Worm (Caenorhabditis elegans) whole organism, L2 larva: ENCODE measurements around the gene zig-11.

Experiments
- C34F6.9 ChIP-seq: fragments of 150-350 bp; optimal IDR thresholded peaks from 2 replicates; lab custom pipeline; 2014; ENCODE audit warnings: missing biosample characterization, missing genetic modification characterization
- F13H6.1 ChIP-seq: sonication (generic microtip); optimal IDR thresholded peaks from 2 replicates; lab custom pipeline; 2016; ENCODE audit warnings: missing genetic modification characterization, missing compliant biosample characterization
- ZK546.5 ChIP-seq: sonication (generic microtip); optimal IDR thresholded peaks from 2 replicates; lab custom pipeline; 2017; ENCODE audit warnings: missing biosample characterization, missing genetic modification characterization
- alr-1 ChIP-seq: fragments of 150-350 bp; optimal IDR thresholded peaks from 2 replicates; lab custom pipeline; 2014; ENCODE audit warnings: missing biosample characterization, missing genetic modification characterization
- aly-2 ChIP-seq: fragments of 150-350 bp; optimal IDR thresholded peaks from 2 replicates; lab custom pipeline; 2014; ENCODE audit warnings: missing biosample characterization, missing genetic modification characterization
- ama-1 ChIP-seq: fragments of 150-350 bp; optimal IDR thresholded peaks from 2 replicates; lab custom pipeline; 2018; ENCODE audit warnings: inconsistent platforms
- blmp-1 ChIP-seq: sonication (generic microtip); optimal IDR thresholded peaks from 2 replicates; lab custom pipeline; 2017; ENCODE audit warnings: missing genetic modification characterization, mild to moderate bottlenecking, missing compliant biosample characterization, antibody characterized with exemption, moderate library complexity; ENCODE audit not compliant: insufficient read depth
- ceh-16 ChIP-seq: fragments of 150-350 bp; optimal IDR thresholded peaks from 2 replicates; lab custom pipeline; 2014; ENCODE audit warnings: missing biosample characterization, missing genetic modification characterization
- ceh-82 ChIP-seq: fragments of 150-350 bp; optimal IDR thresholded peaks from 2 replicates; lab custom pipeline; 2014; ENCODE audit warnings: missing biosample characterization, missing genetic modification characterization
- crh-2 ChIP-seq: sonication (generic microtip); optimal IDR thresholded peaks from 2 replicates; lab custom pipeline; 2017; ENCODE audit warnings: missing biosample characterization, missing genetic modification characterization
- egl-27 ChIP-seq: sonication (generic microtip); optimal IDR thresholded peaks from 3 replicates; lab custom pipeline; 2017; ENCODE audit warnings: missing biosample characterization, missing genetic modification reagents, missing genetic modification characterization
- elt-1 ChIP-seq: fragments of 150-350 bp; optimal IDR thresholded peaks from 2 replicates; lab custom pipeline; 2014; ENCODE audit warnings: missing biosample characterization, missing genetic modification characterization
- gmeb-1 ChIP-seq: fragments of 150-350 bp; optimal IDR thresholded peaks from 2 replicates; lab custom pipeline; 2014; ENCODE audit warnings: missing biosample characterization, missing genetic modification characterization
- lin-13 ChIP-seq: fragments of 150-350 bp; optimal IDR thresholded peaks from 2 replicates; lab custom pipeline; 2014; ENCODE audit warnings: missing biosample characterization, missing genetic modification reagents, missing genetic modification characterization
- lin-39 ChIP-seq: fragments of 150-350 bp; optimal IDR thresholded peaks from 2 replicates; lab custom pipeline; 2014; ENCODE audit warnings: missing biosample characterization, missing genetic modification reagents, missing genetic modification characterization
- lsy-2 ChIP-seq, 2 experiments: fragments of 150-350 bp in 1 of 2; sonication (generic microtip) in 1 of 2; optimal IDR thresholded peaks; 2 replicates each; lab custom pipeline; 2014 to 2017; ENCODE audit warnings: missing biosample characterization in 2 of 2, missing genetic modification characterization in 2 of 2
- mab-5 ChIP-seq: fragments of 150-350 bp; optimal IDR thresholded peaks from 2 replicates; lab custom pipeline; 2014; ENCODE audit warnings: missing biosample characterization, missing genetic modification characterization
- mbf-1 ChIP-seq: sonication (generic microtip); optimal IDR thresholded peaks from 2 replicates; lab custom pipeline; 2017; ENCODE audit warnings: missing biosample characterization, missing genetic modification characterization
- mdl-1 ChIP-seq, 2 experiments: fragments of 150-350 bp in 1 of 2; sonication (generic microtip) in 1 of 2; optimal IDR thresholded peaks; 2 replicates each; lab custom pipeline; 2017; ENCODE audit warnings: missing biosample characterization in 2 of 2, missing genetic modification characterization in 2 of 2
- nhr-11 ChIP-seq: fragments of 150-350 bp; optimal IDR thresholded peaks from 2 replicates; lab custom pipeline; 2014; ENCODE audit warnings: missing biosample characterization, missing genetic modification characterization
- nhr-12 ChIP-seq: fragments of 150-350 bp; optimal IDR thresholded peaks from 2 replicates; lab custom pipeline; 2014; ENCODE audit warnings: missing biosample characterization, missing genetic modification characterization
- nhr-129 ChIP-seq: fragments of 150-350 bp; optimal IDR thresholded peaks from 2 replicates; lab custom pipeline; 2014; ENCODE audit warnings: missing biosample characterization, missing genetic modification characterization
- nhr-23 ChIP-seq: fragments of 150-350 bp; optimal IDR thresholded peaks from 2 replicates; lab custom pipeline; 2014; ENCODE audit warnings: missing biosample characterization, missing genetic modification reagents, missing genetic modification characterization
- nhr-237 ChIP-seq: fragments of 150-350 bp; optimal IDR thresholded peaks from 2 replicates; lab custom pipeline; 2014; ENCODE audit warnings: missing biosample characterization, missing genetic modification characterization
- nhr-25 ChIP-seq: fragments of 150-350 bp; sonication (generic microtip); optimal IDR thresholded peaks from 3 replicates; lab custom pipeline; 2014; ENCODE audit warnings: missing biosample characterization, missing genetic modification characterization
- nhr-6 ChIP-seq: fragments of 150-350 bp; optimal IDR thresholded peaks from 2 replicates; lab custom pipeline; 2014; ENCODE audit warnings: missing biosample characterization, missing genetic modification characterization
- peb-1 ChIP-seq: fragments of 150-350 bp; optimal IDR thresholded peaks from 2 replicates; lab custom pipeline; 2014; ENCODE audit warnings: missing biosample characterization, missing genetic modification characterization
- skn-1 ChIP-seq: sonication (generic microtip); optimal IDR thresholded peaks from 2 replicates; lab custom pipeline; 2017; ENCODE audit warnings: missing biosample characterization, missing genetic modification characterization
- sma-9 ChIP-seq, 2 experiments: fragments of 150-350 bp in 1 of 2; sonication (generic microtip) in 1 of 2; optimal IDR thresholded peaks; 2 replicates each; lab custom pipeline; 2014 to 2016; ENCODE audit warnings: missing genetic modification characterization in 2 of 2, mild to moderate bottlenecking in 1 of 2, missing biosample characterization in 1 of 2, missing compliant biosample characterization in 1 of 2, missing genetic modification reagents in 1 of 2, moderate library complexity in 1 of 2
- snpc-4 ChIP-seq: fragments of 150-350 bp; optimal IDR thresholded peaks from 2 replicates; lab custom pipeline; 2014; ENCODE audit warnings: missing biosample characterization, missing genetic modification characterization
- unc-39 ChIP-seq: fragments of 150-350 bp; optimal IDR thresholded peaks from 2 replicates; lab custom pipeline; 2014; ENCODE audit warnings: missing biosample characterization, missing genetic modification characterization
- unc-55 ChIP-seq: fragments of 150-350 bp; sonication (generic microtip); optimal IDR thresholded peaks from 3 replicates; lab custom pipeline; 2014; ENCODE audit warnings: missing biosample characterization, missing genetic modification reagents, missing genetic modification characterization
- zag-1 ChIP-seq: fragments of 150-350 bp; optimal IDR thresholded peaks from 2 replicates; lab custom pipeline; 2014; ENCODE audit warnings: missing biosample characterization, missing genetic modification characterization
- ztf-1 ChIP-seq: fragments of 200-800 bp; sonication (Bioruptor generic); conservative IDR thresholded peaks from 2 replicates; pipeline ENCODE4 v1.3.6; 2022; ENCODE audit warnings: missing genetic modification characterization, missing compliant biosample characterization
- ztf-11 ChIP-seq: sonication (generic microtip); optimal IDR thresholded peaks from 2 replicates; lab custom pipeline; 2017; ENCODE audit warnings: missing biosample characterization, missing genetic modification characterization

The zig-11 gene

ce11 chrV:1862954-1863353, 29.8 kb downstream of the zig-11 start:
- no peak for TF ChIP-seq elt-1 (tag; lab: Kevin White, UChicago)
- no peak for TF ChIP-seq F13H6.1 (tag; lab: Kevin White, UChicago)
- no peak for TF ChIP-seq nhr-11 (tag; lab: Kevin White, UChicago)
- TF ChIP-seq nhr-12 (tag; lab: Kevin White, UChicago) = no peak
- TF ChIP-seq nhr-237 = no peak
- no peak for TF ChIP-seq egl-27
- no peak for TF ChIP-seq sma-9 (GFP tag; optimal IDR thresholded peaks at IDR 0.05; lab: Kevin White, UChicago)
- no peak for TF ChIP-seq sma-9 (tag; optimal IDR thresholded peaks at IDR 0.05; lab: Kevin White, UChicago)
- no peak for TF ChIP-seq mdl-1 (tag; optimal IDR thresholded peaks at IDR 0.05; lab: Kevin White, UChicago)
- no peak for TF ChIP-seq unc-39 (tag; lab: Kevin White, UChicago)
- TF ChIP-seq C34F6.9 (tag; lab: Kevin White, UChicago) = no peak
- no peak for TF ChIP-seq mbf-1
- TF ChIP-seq nhr-129 (tag; lab: Kevin White, UChicago) = no peak
- no peak for TF ChIP-seq ZK546.5 (tag; lab: Kevin White, UChicago)
- no peak for TF ChIP-seq ztf-11 (tag; lab: Kevin White, UChicago)
- TF ChIP-seq gmeb-1 = no peak
- TF ChIP-seq aly-2 (tag; lab: Kevin White, UChicago) = no peak
- TF ChIP-seq mab-5 (tag; lab: Kevin White, UChicago) = no peak
- TF ChIP-seq lin-39 = no peak
- TF ChIP-seq ztf-1 (GFP tag; lab: Robert Waterston, UW) = no peak
- TF ChIP-seq, all 48 proteins: peak for 0

ce11 chrV:1857840-1858239, 34.9 kb downstream of the zig-11 start:
- TF ChIP-seq lin-39 (no peak), mdl-1 (tag; optimal IDR thresholded peaks at IDR 0.05; lab: Kevin White, UChicago) (no peak), elt-1 (tag; lab: Kevin White, UChicago) (no peak), crh-2 (tag; lab: Kevin White, UChicago) (no peak), unc-39 (tag; lab: Kevin White, UChicago) (no peak), mab-5 (tag; lab: Kevin White, UChicago) (no peak), blmp-1 (tag; lab: Kevin White, UChicago) (no peak), ceh-82 (no peak), unc-55 (GFP tag; lab: Kevin White, UChicago) (no peak), ama-1 (lab: Kevin White, UChicago) (no peak), nhr-11 (tag; lab: Kevin White, UChicago) (no peak), peb-1 (tag; lab: Kevin White, UChicago) (no peak), sma-9 (GFP tag; optimal IDR thresholded peaks at IDR 0.05; lab: Kevin White, UChicago) (no peak), sma-9 (tag; optimal IDR thresholded peaks at IDR 0.05; lab: Kevin White, UChicago) (no peak), lin-13 (GFP tag; lab: Kevin White, UChicago) (no peak), nhr-6 (tag; lab: Kevin White, UChicago) (no peak), zag-1 (tag; lab: Kevin White, UChicago) (no peak)
- TF ChIP-seq, all 48 proteins: peak for 0

ce11 chrV:1856176-1856575, 36.6 kb downstream of the zig-11 start, which contains the start of gene T10B5.10:
TSS of gene T10B5.10 (minus strand) at chrV:1856276.
- no peak for TF ChIP-seq alr-1
- TF ChIP-seq nhr-23 (tag; lab: Kevin White, UChicago) = no peak
- TF ChIP-seq sma-9 (GFP tag; optimal IDR thresholded peaks at IDR 0.05; lab: Kevin White, UChicago) = no peak
- no peak for TF ChIP-seq sma-9 (tag; optimal IDR thresholded peaks at IDR 0.05; lab: Kevin White, UChicago)
- TF ChIP-seq snpc-4 (tag; lab: Kevin White, UChicago) = no peak
- no peak for TF ChIP-seq nhr-25
- no peak for TF ChIP-seq gmeb-1
- no peak for TF ChIP-seq blmp-1 (tag; lab: Kevin White, UChicago)
- TF ChIP-seq ceh-82 = no peak
- TF ChIP-seq ceh-16 (tag; lab: Kevin White, UChicago) = no peak
- no peak for TF ChIP-seq skn-1 (tag; lab: Kevin White, UChicago)
- no peak for TF ChIP-seq lsy-2 (tag; optimal IDR thresholded peaks at IDR 0.05; lab: Kevin White, UChicago)
- TF ChIP-seq mbf-1 = no peak

- TF ChIP-seq nhr-6 (tag; lab: Kevin White, UChicago) (no peak), nhr-25 (peak; percentile 23)
These were observed 37.7 kb downstream of the zig-11 start for ce11 chrV:1855087-1855486.
